Worm (Caenorhabditis elegans): ENCODE data around the gene F53B1.9.

F53B1.9 gene

ce11 chrX:2130141-2130540 is 1.5 kb downstream of the F53B1.9 start, which contains the start of gene F53B1.8:
Gene F53B1.8 (minus strand): TSS chrX:2130241.
- no peak for TF ChIP-seq unc-62 (GFP tag; optimal IDR thresholded peaks at IDR 0.05)

ce11 chrX:2120961-2121360 is 10.7 kb downstream of the F53B1.9 start, which contains the start of gene gpa-5:
Gene gpa-5 (minus strand): TSS chrX:2121061.
- TF ChIP-seq unc-62 (GFP tag; optimal IDR thresholded peaks at IDR 0.05), result no peak

- TF ChIP-seq unc-62 (GFP tag; optimal IDR thresholded peaks at IDR 0.05), result no peak
Observed at ce11 chrX:2118162-2118561, 13.5 kb downstream of the F53B1.9 start, which contains the start of gene swip-10. Gene swip-10 (minus strand): TSS chrX:2118262.

DNA sequence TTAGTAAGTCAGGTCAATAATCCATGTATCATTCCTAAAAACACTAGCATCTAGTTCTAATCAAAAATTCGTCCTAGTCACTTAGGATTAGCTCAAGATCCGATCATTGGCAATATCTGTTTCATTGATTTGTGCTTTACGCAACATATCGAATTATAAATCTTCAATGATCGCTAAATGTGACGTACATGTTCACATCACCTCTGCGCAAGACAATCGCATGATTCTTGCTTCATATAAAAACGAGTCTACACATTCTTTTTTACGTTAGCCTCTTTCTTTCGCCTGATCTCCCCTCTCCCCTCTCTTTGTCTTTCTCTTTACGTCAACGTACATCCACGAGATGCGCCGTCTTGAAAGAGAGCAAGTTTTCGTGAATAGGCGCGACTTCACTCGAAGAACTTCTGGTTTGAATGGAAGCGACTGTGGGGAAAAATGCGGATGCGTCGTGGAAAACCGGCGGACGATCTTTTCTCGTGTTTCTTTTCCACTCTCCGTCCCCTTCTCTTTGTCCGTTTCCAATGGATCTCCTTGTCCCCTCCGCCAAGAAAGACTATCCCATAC is 15.3 kb downstream of the F53B1.9 start:
- TF ChIP-seq unc-62 (GFP tag; optimal IDR thresholded peaks at IDR 0.05), result no peak

DNA sequence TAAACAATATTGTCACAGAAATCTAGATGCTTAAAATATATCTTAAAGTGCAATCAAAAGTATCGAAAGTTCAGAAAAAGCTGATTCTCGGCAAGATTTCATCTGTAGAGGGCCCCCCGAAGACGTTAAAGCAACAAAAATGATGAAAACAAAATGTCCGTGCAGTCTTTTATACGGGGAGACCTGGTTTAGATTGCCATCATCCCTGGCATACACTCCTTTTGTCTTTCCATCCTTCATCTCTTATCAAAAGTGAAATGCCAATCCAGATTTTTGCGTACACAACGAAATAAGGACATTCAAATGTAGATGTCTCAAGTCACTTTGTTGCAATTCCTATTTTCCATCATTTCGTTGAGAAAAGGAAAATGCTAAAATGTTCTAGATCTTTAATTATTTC is 17.5 kb downstream of the F53B1.9 start:
- no peak for TF ChIP-seq unc-62 (GFP tag; optimal IDR thresholded peaks at IDR 0.05)

DNA sequence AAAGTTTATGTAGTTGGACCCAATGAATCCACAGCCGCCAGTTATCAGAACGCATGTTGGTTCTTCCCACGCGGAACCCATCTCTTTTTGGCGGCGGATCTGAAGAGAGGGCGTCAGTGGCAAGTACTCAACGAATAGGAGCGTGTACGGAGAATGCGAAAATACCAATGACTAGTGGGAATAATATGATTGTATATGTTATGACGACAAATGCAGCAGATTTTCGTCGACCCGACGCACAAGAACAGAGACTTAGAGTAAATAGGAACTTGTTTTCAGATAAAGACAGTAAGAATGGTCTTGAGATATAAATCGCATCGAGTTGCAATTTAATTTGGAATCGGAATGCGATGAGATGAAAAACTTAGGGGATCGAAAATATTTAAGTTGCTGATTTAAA is 18.6 kb downstream of the F53B1.9 start, which contains the start of gene bus-5:
Gene bus-5, minus strand, starts transcription at position 101 of the 400 bp plus-strand sequence.
- TF ChIP-seq unc-62 (GFP tag; optimal IDR thresholded peaks at IDR 0.05), result no peak

- no peak for TF ChIP-seq unc-62 (GFP tag; optimal IDR thresholded peaks at IDR 0.05)
Observed at ce11 chrX:2110603-2111327, 20.9 kb downstream of the F53B1.9 start.

- TF ChIP-seq unc-62 (GFP tag; optimal IDR thresholded peaks at IDR 0.05), result no peak
Observed at ce11 chrX:2108682-2109081, 23.0 kb downstream of the F53B1.9 start, which contains the start of gene F53B1.2. Gene F53B1.2 (plus strand): TSS chrX:2108982.

DNA sequence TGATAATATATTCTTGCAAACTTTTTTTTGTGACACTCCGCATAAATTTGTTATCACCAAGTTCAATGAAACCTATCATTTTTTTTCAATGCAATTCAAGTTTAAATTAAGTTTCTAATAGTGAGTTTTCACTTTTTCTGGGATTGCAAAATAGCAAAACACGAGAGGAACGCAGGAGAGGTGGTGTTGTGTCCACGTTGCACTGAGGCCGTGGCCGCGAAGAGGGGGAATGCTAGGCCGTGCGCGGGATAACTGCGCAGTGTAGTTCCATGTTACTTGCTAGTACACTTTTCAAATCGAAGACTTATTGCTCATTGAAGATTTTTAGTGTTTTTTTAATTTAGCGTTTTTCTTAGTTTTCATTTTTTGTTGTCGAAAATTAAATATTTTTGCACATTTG is 23.5 kb downstream of the F53B1.9 start:
- TF ChIP-seq unc-62 (GFP tag; optimal IDR thresholded peaks at IDR 0.05), result no peak

ce11 chrX:2107414-2107813 is 24.2 kb downstream of the F53B1.9 start:
- TF ChIP-seq unc-62 (GFP tag; optimal IDR thresholded peaks at IDR 0.05), result no peak

DNA sequence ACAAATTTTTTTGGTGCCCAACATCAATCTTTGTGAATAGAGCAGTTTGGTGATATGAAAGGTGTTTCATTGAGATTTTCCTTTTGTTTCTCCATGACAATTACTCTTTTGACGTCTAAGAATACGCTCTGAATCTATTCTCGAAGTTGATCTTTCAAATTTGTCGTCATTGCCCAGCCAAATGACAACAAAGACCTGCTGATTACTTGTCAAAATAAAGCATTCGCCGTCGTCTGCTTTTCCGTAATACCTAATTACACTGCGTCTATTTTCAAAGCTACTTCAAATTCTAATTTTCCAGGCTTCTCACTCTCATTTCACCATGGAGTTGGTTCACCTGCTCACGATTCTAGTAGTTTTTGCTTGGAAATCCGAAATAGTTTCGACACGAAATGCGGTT is 26.3 kb downstream of the F53B1.9 start, which contains the start of gene F53B1.3:
Gene F53B1.3, plus strand, starts transcription at position 301 of the 400 bp plus-strand sequence.
- TF ChIP-seq unc-62 (GFP tag; optimal IDR thresholded peaks at IDR 0.05), result no peak

ce11 chrX:2099002-2099401 is 32.6 kb downstream of the F53B1.9 start:
- TF ChIP-seq unc-62 (GFP tag; optimal IDR thresholded peaks at IDR 0.05), result no peak

DNA sequence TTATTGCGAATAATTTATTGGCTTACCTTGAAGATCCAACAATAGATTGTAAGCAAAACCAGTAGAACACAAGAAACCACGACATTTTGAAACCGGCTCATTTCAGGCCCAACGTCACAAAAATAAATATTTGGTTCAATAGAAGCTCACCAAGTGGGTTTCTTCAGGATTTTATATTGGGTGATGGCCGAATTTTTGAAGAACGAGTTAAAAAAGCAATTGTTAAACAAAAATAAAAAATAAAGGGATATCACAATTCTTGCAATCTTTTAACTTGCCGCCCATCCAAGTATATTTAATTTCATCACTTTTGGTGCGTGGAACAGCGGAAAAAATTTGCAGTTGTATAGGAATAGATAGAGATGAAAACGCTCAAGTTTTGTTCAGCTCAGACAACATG is 34.8 kb downstream of the F53B1.9 start, which contains the start of gene T21D9.2:
Gene T21D9.2, minus strand, starts transcription at position 101 of the 400 bp plus-strand sequence.
- no peak for TF ChIP-seq unc-62 (GFP tag; optimal IDR thresholded peaks at IDR 0.05)

DNA sequence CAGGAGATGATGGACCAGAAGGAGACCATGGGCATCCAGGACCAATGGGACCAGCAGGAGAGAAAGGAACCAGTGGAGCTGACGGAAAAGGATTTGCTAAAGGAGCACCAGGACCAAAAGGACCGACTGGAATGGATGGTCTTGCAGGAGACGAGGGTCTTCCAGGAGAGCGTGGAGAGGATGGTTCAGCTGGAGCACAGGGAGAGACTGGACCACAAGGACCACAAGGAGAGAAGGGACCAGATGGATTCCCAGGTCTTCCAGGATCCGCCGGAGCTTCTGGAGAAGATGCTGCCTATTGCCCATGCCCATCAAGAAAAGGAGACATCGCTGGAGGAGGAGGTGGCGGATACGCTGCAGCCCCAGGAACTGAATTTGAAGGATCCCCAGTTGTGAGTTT is 37.5 kb downstream of the F53B1.9 start:
- TF ChIP-seq unc-62 (GFP tag; optimal IDR thresholded peaks at IDR 0.05), result no peak

DNA sequence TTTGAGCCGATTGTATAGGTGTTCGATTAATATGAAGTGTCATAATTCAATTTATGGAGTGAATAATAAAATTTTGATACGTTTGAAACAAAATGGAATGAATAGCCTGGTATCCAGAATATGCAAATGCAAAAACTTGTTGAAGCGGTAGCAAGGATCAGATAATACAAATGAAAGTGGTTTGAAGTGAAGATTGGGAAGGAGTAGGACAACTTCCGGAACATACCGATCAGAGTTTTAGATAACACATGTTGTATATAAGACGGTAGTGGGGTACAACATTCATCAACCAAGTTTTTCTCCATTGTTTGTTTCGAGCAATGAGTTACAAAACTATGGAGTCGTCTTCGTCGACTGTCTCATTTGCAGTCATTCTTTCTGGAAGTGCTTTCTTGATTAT is 38.5 kb downstream of the F53B1.9 start, which contains the start of gene col-164:
Gene col-164, plus strand, starts transcription at position 301 of the 400 bp plus-strand sequence.
- TF ChIP-seq unc-62 (GFP tag; optimal IDR thresholded peaks at IDR 0.05), result no peak

- TF ChIP-seq unc-62 (GFP tag; optimal IDR thresholded peaks at IDR 0.05), result no peak
Observed at ce11 chrX:2090493-2090892, 41.2 kb downstream of the F53B1.9 start.

DNA sequence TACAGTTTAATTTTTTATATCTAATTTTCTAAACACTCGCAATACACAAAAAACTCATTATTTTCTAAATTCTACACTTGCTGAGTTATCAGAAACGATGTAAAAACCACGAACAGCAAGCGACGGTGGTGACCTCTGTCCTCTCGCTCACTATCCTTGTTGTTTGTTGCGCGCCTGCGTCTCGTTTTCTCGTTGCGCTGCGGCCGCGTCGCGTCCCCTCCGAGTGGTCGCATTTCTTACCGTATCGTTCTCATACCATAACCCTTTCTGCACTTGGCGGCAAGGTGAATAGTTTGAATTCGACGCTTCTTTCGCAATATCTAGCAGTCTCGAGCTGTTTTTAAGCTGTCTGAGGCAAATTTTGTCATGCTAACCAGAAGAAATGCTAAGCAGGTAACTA is 42.2 kb downstream of the F53B1.9 start, which contains the start of gene lsy-2:
Gene lsy-2, plus strand, starts transcription at position 271 of the 400 bp plus-strand sequence.
- no peak for TF ChIP-seq unc-62 (GFP tag; optimal IDR thresholded peaks at IDR 0.05)
